Worm (Caenorhabditis elegans): Measurements from ENCODE around the gene idpp-15.
A peak's percentile ranks its signal among the peaks of the same experiment; 100 is the strongest.

The idpp-15 gene

ce11 chrIII:8509644-8510393 is 15.1 kb upstream of the idpp-15 start:
- TF ChIP-seq lim-6 (tag; optimal IDR thresholded peaks at IDR 0.05), result no peak
- no peak for TF ChIP-seq pax-1 (tag; optimal IDR thresholded peaks at IDR 0.05)
- no peak for TF ChIP-seq ceh-24 (tag; optimal IDR thresholded peaks at IDR 0.05)
- TF ChIP-seq syd-9 (tag; optimal IDR thresholded peaks at IDR 0.05), result no peak
- TF ChIP-seq hlh-30 (tag; optimal IDR thresholded peaks at IDR 0.05; ENCODE audit: insufficient read depth), result no peak
- peak; percentile 78 for TF ChIP-seq ceh-14 (tag; optimal IDR thresholded peaks at IDR 0.05)
- peak; percentile 71 for TF ChIP-seq ceh-31 (tag; optimal IDR thresholded peaks at IDR 0.05)
- TF ChIP-seq fkh-6 (tag; optimal IDR thresholded peaks at IDR 0.05), result no peak
- TF ChIP-seq pqm-1 (tag; optimal IDR thresholded peaks at IDR 0.05), result no peak
- TF ChIP-seq ceh-18 (tag; optimal IDR thresholded peaks at IDR 0.05), result no peak
- no peak for TF ChIP-seq odd-2 (tag; optimal IDR thresholded peaks at IDR 0.05)
- no peak for TF ChIP-seq ets-4 (tag; optimal IDR thresholded peaks at IDR 0.05)
- no peak for TF ChIP-seq che-1 (tag; optimal IDR thresholded peaks at IDR 0.05)
- no peak for TF ChIP-seq ceh-48 (tag; optimal IDR thresholded peaks at IDR 0.05)
- TF ChIP-seq dve-1 (tag; optimal IDR thresholded peaks at IDR 0.05), result no peak
- no peak for TF ChIP-seq ahr-1 (tag; optimal IDR thresholded peaks at IDR 0.05)
- no peak for TF ChIP-seq sox-4 (tag; optimal IDR thresholded peaks at IDR 0.05)
- TF ChIP-seq ref-2 (tag; optimal IDR thresholded peaks at IDR 0.05), result peak; percentile 5
- TF ChIP-seq unc-42 (tag; optimal IDR thresholded peaks at IDR 0.05), result peak; percentile 97

ce11 chrIII:8511711-8512110 is 13.2 kb upstream of the idpp-15 start:
- TF ChIP-seq unc-42 (tag; optimal IDR thresholded peaks at IDR 0.05), result peak; percentile 86
- TF ChIP-seq hlh-6 (tag; optimal IDR thresholded peaks at IDR 0.05), result no peak

ce11 chrIII:8512279-8512942 is 12.5 kb upstream of the idpp-15 start:
- TF ChIP-seq pax-1 (tag; optimal IDR thresholded peaks at IDR 0.05) (peak; percentile 72), elt-4 (tag; optimal IDR thresholded peaks at IDR 0.05) (no peak), nhr-232 (tag; optimal IDR thresholded peaks at IDR 0.05) (no peak), ceh-34 (tag; optimal IDR thresholded peaks at IDR 0.05) (no peak), pros-1 (tag; optimal IDR thresholded peaks at IDR 0.05) (peak; percentile 32), lin-11 (tag; optimal IDR thresholded peaks at IDR 0.05) (no peak), unc-55 (GFP tag; optimal IDR thresholded peaks at IDR 0.05) (no peak), gmeb-2 (tag; optimal IDR thresholded peaks at IDR 0.05) (no peak), K09A11.1 (tag; optimal IDR thresholded peaks at IDR 0.05; ENCODE audit: insufficient read depth) (no peak), ceh-31 (tag; optimal IDR thresholded peaks at IDR 0.05) (peak; percentile 53), ceh-30 (tag; optimal IDR thresholded peaks at IDR 0.05) (no peak), ztf-16 (tag; optimal IDR thresholded peaks at IDR 0.05) (no peak), elt-2 (tag; optimal IDR thresholded peaks at IDR 0.05) (no peak), Y22D7AL.16 (tag; optimal IDR thresholded peaks at IDR 0.05) (no peak), ceh-19 (GFP tag; optimal IDR thresholded peaks at IDR 0.05) (no peak), pag-3 (tag; optimal IDR thresholded peaks at IDR 0.05; ENCODE audit: borderline replicate concordance) (no peak)

ce11 chrIII:8518990-8519389 is 5.9 kb upstream of the idpp-15 start:
- no peak for TF ChIP-seq lim-6 (tag; optimal IDR thresholded peaks at IDR 0.05)
- no peak for TF ChIP-seq ref-2 (tag; optimal IDR thresholded peaks at IDR 0.05)
- TF ChIP-seq ceh-19 (GFP tag; optimal IDR thresholded peaks at IDR 0.05), result no peak
- no peak for TF ChIP-seq zip-5 (tag; optimal IDR thresholded peaks at IDR 0.05)
- no peak for TF ChIP-seq sox-2 (GFP tag; IDR thresholded peaks at IDR 0.05)
- TF ChIP-seq ceh-24 (tag; optimal IDR thresholded peaks at IDR 0.05), result no peak
- TF ChIP-seq unc-3 (GFP tag; conservative IDR thresholded peaks at IDR 0.05), result no peak
- no peak for TF ChIP-seq unc-3 (tag; optimal IDR thresholded peaks at IDR 0.05)
- no peak for TF ChIP-seq hlh-6 (tag; optimal IDR thresholded peaks at IDR 0.05)
- TF ChIP-seq C38D4.7 (GFP tag; optimal IDR thresholded peaks at IDR 0.05), result no peak
- TF ChIP-seq pha-2 (tag; optimal IDR thresholded peaks at IDR 0.05), result no peak
- TF ChIP-seq ceh-31 (tag; optimal IDR thresholded peaks at IDR 0.05), result no peak
- no peak for TF ChIP-seq tbx-2 (tag; optimal IDR thresholded peaks at IDR 0.05)
- TF ChIP-seq ceh-14 (tag; optimal IDR thresholded peaks at IDR 0.05), result no peak
- TF ChIP-seq K02D7.2 (tag; optimal IDR thresholded peaks at IDR 0.05), result no peak
